Worm (Caenorhabditis elegans): ENCODE data around the gene twk-6.

Gene twk-6

ce11 chrIII:4693281-4693680, 49.4 kb upstream of the twk-6 start, which contains the start of gene nifk-1 (continued):
- TF ChIP-seq D2030.7 (GFP tag; IDR thresholded peaks at IDR 0.05), result no peak
- TF ChIP-seq F39B2.1 (GFP tag; IDR thresholded peaks at IDR 0.05), result no peak
- no peak for TF ChIP-seq hmg-20 (GFP tag; IDR thresholded peaks at IDR 0.05)
- no peak for TF ChIP-seq ztf-22 (GFP tag; optimal IDR thresholded peaks at IDR 0.05)
- TF ChIP-seq athp-1 (tag; optimal IDR thresholded peaks at IDR 0.05), result no peak
- TF ChIP-seq attf-3 (GFP tag; conservative IDR thresholded peaks at IDR 0.05), result no peak
- TF ChIP-seq aptf-3 (GFP tag; IDR thresholded peaks at IDR 0.05), result no peak
- no peak for TF ChIP-seq hlh-12 (tag; optimal IDR thresholded peaks at IDR 0.05)
- TF ChIP-seq ets-4 (GFP tag; optimal IDR thresholded peaks at IDR 0.05), result no peak
- no peak for TF ChIP-seq bed-1 (GFP tag; IDR thresholded peaks at IDR 0.05)
- no peak for TF ChIP-seq unc-62 (GFP tag; optimal IDR thresholded peaks at IDR 0.05)
- TF ChIP-seq cebp-2 (GFP tag; IDR thresholded peaks at IDR 0.05), result no peak
- no peak for TF ChIP-seq akir-1 (GFP tag; optimal IDR thresholded peaks at IDR 0.05)
- no peak for TF ChIP-seq snpc-1.3 (tag; optimal IDR thresholded peaks at IDR 0.05; ENCODE audit: insufficient read depth)
- no peak for TF ChIP-seq Y53F4B.3 (GFP tag; IDR thresholded peaks at IDR 0.05)
- no peak for TF ChIP-seq cebp-1 (GFP tag; IDR thresholded peaks at IDR 0.05)
- TF ChIP-seq cebp-1 (tag; optimal IDR thresholded peaks at IDR 0.05), result peak; percentile 58
- no peak for TF ChIP-seq rec-8 (tag; optimal IDR thresholded peaks at IDR 0.05)
- no peak for TF ChIP-seq xnd-1 (tag; optimal IDR thresholded peaks at IDR 0.05)
- TF ChIP-seq ztf-28 (GFP tag; IDR thresholded peaks at IDR 0.05), result no peak
- TF ChIP-seq F33H1.4 (GFP tag; IDR thresholded peaks at IDR 0.05), result peak; percentile 44
- TF ChIP-seq dpl-1 (GFP tag; optimal IDR thresholded peaks at IDR 0.05), result peak; percentile 34
- peak; percentile 56; the same call in 1 of the 2 replicates for TF ChIP-seq nfyb-1 (GFP tag; IDR thresholded peaks at IDR 0.05)
- 0 out of 2 replicates have a peak, but pooled peaks have one; percentile 54 for TF ChIP-seq pbrm-1 (GFP tag; IDR thresholded peaks at IDR 0.05)
- peak; percentile 67 for TF ChIP-seq mcd-1 (GFP tag; IDR thresholded peaks at IDR 0.05)
- TF ChIP-seq chd-7 (tag; optimal IDR thresholded peaks at IDR 0.05), result no peak
- TF ChIP-seq mel-28 (tag; optimal IDR thresholded peaks at IDR 0.05; ENCODE audit: borderline replicate concordance), result no peak
- no peak for TF ChIP-seq ceh-40 (GFP tag; IDR thresholded peaks at IDR 0.05)
- TF ChIP-seq Y67H2A.10 (GFP tag; conservative IDR thresholded peaks at IDR 0.05), result no peak
- no peak for TF ChIP-seq C06A6.2 (GFP tag; conservative IDR thresholded peaks at IDR 0.05)
- TF ChIP-seq F55B11.4 (tag; optimal IDR thresholded peaks at IDR 0.05; ENCODE audit: borderline replicate concordance, insufficient read depth), result no peak
- TF ChIP-seq lin-26 (GFP tag; IDR thresholded peaks at IDR 0.05), result no peak
- TF ChIP-seq zfh-2 (GFP tag; conservative IDR thresholded peaks at IDR 0.05), result no peak
- peak; percentile 95 for TF ChIP-seq ztf-18 (tag; optimal IDR thresholded peaks at IDR 0.05)
- TF ChIP-seq aptf-2 (GFP tag; conservative IDR thresholded peaks at IDR 0.05), result no peak
- no peak for TF ChIP-seq nfya-2 (GFP tag; IDR thresholded peaks at IDR 0.05)
- no peak for TF ChIP-seq egl-44 (GFP tag; IDR thresholded peaks at IDR 0.05)
- no peak for TF ChIP-seq sea-2 (GFP tag; IDR thresholded peaks at IDR 0.05)
- TF ChIP-seq Y53G8AR.9 (GFP tag; conservative IDR thresholded peaks at IDR 0.05), result no peak
- no peak for TF ChIP-seq hlh-26 (GFP tag; conservative IDR thresholded peaks at IDR 0.05)
- TF ChIP-seq lin-54 (GFP tag; optimal IDR thresholded peaks at IDR 0.05), result peak; percentile 73
- no peak for TF ChIP-seq ceh-27 (GFP tag; optimal IDR thresholded peaks at IDR 0.05)
- TF ChIP-seq madf-8 (GFP tag; conservative IDR thresholded peaks at IDR 0.05), result no peak
- no peak for TF ChIP-seq rpc-1 (optimal IDR thresholded peaks at IDR 0.05)
- no peak for TF ChIP-seq rpc-1 (tag; optimal IDR thresholded peaks at IDR 0.05)
- TF ChIP-seq B0019.2 (GFP tag; conservative IDR thresholded peaks at IDR 0.05), result no peak
- TF ChIP-seq dpff-1 (tag; optimal IDR thresholded peaks at IDR 0.05), result no peak
- TF ChIP-seq ccch-3 (GFP tag; optimal IDR thresholded peaks at IDR 0.05), result no peak
- peak; percentile 55 for TF ChIP-seq lin-40 (tag; optimal IDR thresholded peaks at IDR 0.05)
- TF ChIP-seq ceh-79 (tag; optimal IDR thresholded peaks at IDR 0.05), result no peak

All from whole organism, young adult.